Worm (Caenorhabditis elegans): ENCODE results near the gene ptpn-22.

DNA sequence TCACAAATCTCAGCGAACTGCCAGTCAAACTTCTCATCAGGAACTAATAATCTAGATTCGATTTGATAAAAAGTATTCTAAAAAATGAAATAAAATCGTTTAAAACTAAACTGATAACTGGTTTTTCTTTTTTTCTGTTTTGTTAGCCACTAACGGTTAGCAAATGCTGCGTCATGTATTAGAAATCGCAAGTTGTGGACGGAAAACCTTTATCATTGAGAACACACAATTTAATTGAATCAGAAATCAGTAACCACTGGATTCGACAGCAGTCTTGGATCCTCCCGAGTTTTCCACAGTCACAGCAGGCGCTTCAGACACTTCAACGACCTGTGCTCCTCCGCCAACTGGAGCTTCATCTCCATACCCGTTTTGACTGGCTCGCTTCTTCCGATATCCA, 17.1 kb downstream of the ptpn-22 start:
- no peak for TF ChIP-seq lin-39 (tag; optimal IDR thresholded peaks at IDR 0.05)
- no peak for TF ChIP-seq madf-5 (GFP tag; IDR thresholded peaks at IDR 0.05)
- no peak for TF ChIP-seq nhr-102 (tag; optimal IDR thresholded peaks at IDR 0.05)
